Worm (Caenorhabditis elegans) whole organism, L3 larva: ENCODE results near the gene Y54G11A.2.

Experiments used
- ama-1 ChIP-seq: fragments of 150-350 bp; optimal IDR thresholded peaks from 2 replicates; lab custom pipeline; 2018
- ceh-82 ChIP-seq: fragments of 150-350 bp; optimal IDR thresholded peaks from 2 replicates; lab custom pipeline; 2014; ENCODE audit warnings: missing biosample characterization, missing genetic modification characterization
- ceh-9 ChIP-seq: sonication (generic microtip); optimal IDR thresholded peaks from 2 replicates; lab custom pipeline; 2018; ENCODE audit warnings: missing biosample characterization, missing genetic modification characterization
- elt-1 ChIP-seq: fragments of 150-350 bp; optimal IDR thresholded peaks from 2 replicates; lab custom pipeline; 2014; ENCODE audit warnings: missing biosample characterization, missing genetic modification characterization
- fkh-10 ChIP-seq: sonication (generic microtip); optimal IDR thresholded peaks from 2 replicates; lab custom pipeline; 2017; ENCODE audit warnings: missing biosample characterization, missing genetic modification reagents, missing genetic modification characterization
- hmg-11 ChIP-seq: sonication (generic microtip); optimal IDR thresholded peaks from 2 replicates; lab custom pipeline; 2016; ENCODE audit warnings: missing genetic modification characterization, missing compliant biosample characterization
- lin-39 ChIP-seq: fragments of 150-350 bp; optimal IDR thresholded peaks from 2 replicates; lab custom pipeline; 2018; ENCODE audit warnings: missing biosample characterization, missing genetic modification reagents, missing genetic modification characterization
- mdl-1 ChIP-seq: fragments of 150-350 bp; optimal IDR thresholded peaks from 2 replicates; lab custom pipeline; 2014; ENCODE audit warnings: missing biosample characterization, missing genetic modification characterization
- mml-1 ChIP-seq: fragments of 150-350 bp; sonication (generic microtip); optimal IDR thresholded peaks from 3 replicates; lab custom pipeline; 2014; ENCODE audit warnings: missing biosample characterization, missing genetic modification characterization
- nhr-11 ChIP-seq: fragments of 150-350 bp; optimal IDR thresholded peaks from 2 replicates; lab custom pipeline; 2014; ENCODE audit warnings: missing biosample characterization, missing genetic modification characterization
- nhr-76 ChIP-seq: fragments of 150-350 bp; sonication (generic microtip); optimal IDR thresholded peaks from 5 replicates; lab custom pipeline; 2014; ENCODE audit warnings: missing biosample characterization, missing genetic modification characterization
- nhr-77 ChIP-seq: fragments of 150-350 bp; optimal IDR thresholded peaks from 2 replicates; lab custom pipeline; 2014; ENCODE audit warnings: missing biosample characterization, missing genetic modification characterization
- pqm-1 ChIP-seq: fragments of 150-350 bp; optimal IDR thresholded peaks from 2 replicates; lab custom pipeline; 2017; ENCODE audit warnings: missing biosample characterization, missing genetic modification characterization, inconsistent platforms
- snpc-4 ChIP-seq: fragments of 150-350 bp; optimal IDR thresholded peaks from 2 replicates; lab custom pipeline; 2014; ENCODE audit warnings: missing biosample characterization, missing genetic modification characterization

DNA sequence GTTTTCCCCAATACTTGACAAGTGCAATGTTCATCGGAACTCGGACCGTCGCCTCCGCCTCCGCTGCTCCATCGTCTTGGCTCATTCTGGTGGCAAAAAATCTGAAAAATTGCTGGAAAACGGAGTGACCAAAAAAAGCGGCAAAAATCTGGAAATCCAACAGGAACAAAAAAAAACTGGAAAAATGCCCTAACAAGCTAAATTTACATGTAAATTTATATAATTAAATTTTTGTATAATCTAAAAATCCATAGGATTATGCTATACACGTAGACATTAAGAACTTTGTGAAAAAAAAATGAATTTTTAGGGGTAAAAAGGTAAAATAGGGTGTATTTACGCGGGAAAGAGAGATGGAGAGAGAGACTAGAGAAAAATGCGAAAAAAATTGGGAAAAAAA is 26.0 kb upstream of the Y54G11A.2 start, which contains the start of gene Y48B6A.13:
- no peak for TF ChIP-seq ama-1 (lab: Kevin White, UChicago)
- TF ChIP-seq mdl-1 (tag; lab: Kevin White, UChicago): no peak
- TF ChIP-seq nhr-77 (tag; lab: Kevin White, UChicago): no peak
- TF ChIP-seq hmg-11 (tag; lab: Kevin White, UChicago): no peak
- no peak for TF ChIP-seq ceh-9 (tag; lab: Kevin White, UChicago)
- no peak for TF ChIP-seq elt-1 (tag; lab: Kevin White, UChicago)
- no peak for TF ChIP-seq nhr-76 (tag; lab: Kevin White, UChicago)
- no peak for TF ChIP-seq ceh-82 (tag; lab: Kevin White, UChicago)
- TF ChIP-seq lin-39 (tag; lab: Kevin White, UChicago): no peak
- no peak for TF ChIP-seq nhr-11 (tag; lab: Kevin White, UChicago)
- TF ChIP-seq fkh-10 (GFP tag; lab: Kevin White, UChicago): no peak
- no peak for TF ChIP-seq pqm-1 (tag; lab: Kevin White, UChicago)
- TF ChIP-seq snpc-4 (tag; lab: Kevin White, UChicago): no peak
- TF ChIP-seq mml-1 (tag; lab: Kevin White, UChicago): no peak
